Fruit fly (Drosophila melanogaster) whole organism, embryonic: Measurements from ENCODE around the gene CG6168.

ENCODE experiments used
- Abd-B ChIP-seq: fragments of 200-800 bp; sonication (Bioruptor generic); optimal IDR thresholded peaks from 2 replicates; lab custom pipeline; 2018; ENCODE audit warnings: missing biosample characterization, mild to moderate bottlenecking, missing genetic modification characterization, moderate library complexity
- Asciz ChIP-seq: fragments of 200-800 bp; sonication (Bioruptor generic); optimal IDR thresholded peaks from 2 replicates; lab custom pipeline; 2017; ENCODE audit warnings: missing biosample characterization, mild to moderate bottlenecking, missing genetic modification characterization, missing genetic modification reagents
- B-H1 ChIP-seq: fragments of 200-800 bp; sonication (Bioruptor generic); IDR thresholded peaks from 3 replicates; pipeline ENCODE4 v1.3.6; 2022; ENCODE audit warnings: missing biosample characterization, missing genetic modification characterization
- CG10321 ChIP-seq: fragments of 200-800 bp; sonication (Bioruptor generic); IDR thresholded peaks from 2 replicates; pipeline ENCODE4 v1.3.6; 2022; ENCODE audit warnings: missing biosample characterization, missing genetic modification characterization
- CG11085 ChIP-seq: fragments of 200-800 bp; sonication (Bioruptor generic); IDR thresholded peaks from 2 replicates; pipeline ENCODE4 v1.3.6; 2022; ENCODE audit warnings: missing biosample characterization, missing genetic modification characterization
- CG11560 ChIP-seq: fragments of 200-800 bp; sonication (Bioruptor generic); IDR thresholded peaks from 3 replicates; pipeline ENCODE4 v1.3.6; 2022; ENCODE audit warnings: missing biosample characterization, missing genetic modification characterization
- CG1233 ChIP-seq: fragments of 200-800 bp; sonication (Bioruptor generic); optimal IDR thresholded peaks from 4 replicates; lab custom pipeline; 2018; ENCODE audit warnings: missing biosample characterization, mild to moderate bottlenecking, missing genetic modification characterization
- CG12659 ChIP-seq: fragments of 200-800 bp; sonication (Bioruptor generic); optimal IDR thresholded peaks from 3 replicates; lab custom pipeline; 2017; ENCODE audit warnings: mild to moderate bottlenecking, missing biosample characterization, missing genetic modification reagents, missing genetic modification characterization
- CG13775 ChIP-seq: fragments of 200-800 bp; sonication (Bioruptor generic); optimal IDR thresholded peaks from 3 replicates; lab custom pipeline; 2017; ENCODE audit warnings: missing biosample characterization, mild to moderate bottlenecking, missing genetic modification characterization
- CG14050 ChIP-seq: fragments of 200-800 bp; sonication (Bioruptor generic); IDR thresholded peaks from 3 replicates; pipeline ENCODE4 v1.3.6; 2022; ENCODE audit warnings: missing biosample characterization, missing genetic modification characterization
- CG14441 ChIP-seq: fragments of 200-800 bp; sonication (Bioruptor generic); IDR thresholded peaks from 2 replicates; pipeline ENCODE4 v1.3.6; 2022; ENCODE audit warnings: missing biosample characterization, missing genetic modification characterization
- CG15011 ChIP-seq: fragments of 200-800 bp; sonication (Bioruptor generic); optimal IDR thresholded peaks from 3 replicates; lab custom pipeline; 2018; ENCODE audit warnings: missing biosample characterization, mild to moderate bottlenecking, missing genetic modification characterization
- CG16815 ChIP-seq: fragments of 200-800 bp; sonication (Bioruptor generic); optimal IDR thresholded peaks from 3 replicates; lab custom pipeline; 2017; ENCODE audit warnings: missing biosample characterization, mild to moderate bottlenecking, missing genetic modification characterization
- CG17359 ChIP-seq: fragments of 200-800 bp; sonication (Bioruptor generic); optimal IDR thresholded peaks from 3 replicates; lab custom pipeline; 2018; ENCODE audit warnings: missing biosample characterization, mild to moderate bottlenecking, missing genetic modification characterization, moderate library complexity
- CG1832 ChIP-seq: fragments of 200-800 bp; sonication (Bioruptor generic); optimal IDR thresholded peaks from 2 replicates; lab custom pipeline; 2017; ENCODE audit warnings: missing biosample characterization, mild to moderate bottlenecking, missing genetic modification characterization, inconsistent platforms
- CG3995 ChIP-seq: fragments of 200-800 bp; sonication (Bioruptor generic); optimal IDR thresholded peaks from 3 replicates; lab custom pipeline; 2016; ENCODE audit warnings: missing biosample characterization, missing genetic modification characterization
- CG4854 ChIP-seq: fragments of 200-800 bp; sonication (Bioruptor generic); optimal IDR thresholded peaks from 2 replicates; lab custom pipeline; 2016; ENCODE audit warnings: missing biosample characterization, missing genetic modification characterization, inconsistent platforms
- CG8281 ChIP-seq: fragments of 200-800 bp; sonication (Bioruptor generic); optimal IDR thresholded peaks from 2 replicates; lab custom pipeline; 2018; ENCODE audit warnings: missing biosample characterization, mild to moderate bottlenecking, missing genetic modification characterization, moderate library complexity
- CG8290 ChIP-seq, 3 experiments: fragments of 200-800 bp; sonication (Bioruptor generic); optimal IDR thresholded peaks; 2 replicates each; lab custom pipeline; 2016 to 2019; ENCODE audit warnings: missing biosample characterization in 3 of 3, missing genetic modification characterization in 3 of 3, mild to moderate bottlenecking in 2 of 3, moderate library complexity in 1 of 3
- CG9932 ChIP-seq: fragments of 200-800 bp; sonication (Bioruptor generic); IDR thresholded peaks from 2 replicates; pipeline ENCODE4 v1.3.6; 2022; ENCODE audit warnings: missing biosample characterization, missing genetic modification characterization
- CTCF ChIP-seq: fragments of 200-800 bp; sonication (Bioruptor generic); optimal IDR thresholded peaks from 2 replicates; lab custom pipeline; 2017; ENCODE audit warnings: missing biosample characterization, mild to moderate bottlenecking, missing genetic modification characterization, moderate library complexity
- Drgx ChIP-seq: fragments of 200-800 bp; sonication (Bioruptor generic); IDR thresholded peaks from 2 replicates; pipeline ENCODE4 v1.3.6; 2022; ENCODE audit warnings: missing biosample characterization, missing genetic modification characterization
- HmgD ChIP-seq: fragments of 200-800 bp; sonication (Bioruptor generic); optimal IDR thresholded peaks from 3 replicates; lab custom pipeline; 2016; ENCODE audit warnings: missing biosample characterization, missing genetic modification characterization
- Lim3 ChIP-seq: fragments of 200-800 bp; sonication (Bioruptor generic); IDR thresholded peaks from 2 replicates; pipeline ENCODE4 v1.3.6; 2022; ENCODE audit warnings: missing biosample characterization, missing genetic modification characterization
- Mrtf ChIP-seq: fragments of 200-800 bp; sonication (Bioruptor generic); IDR thresholded peaks from 3 replicates; pipeline ENCODE4 v1.3.6; 2022; ENCODE audit warnings: missing biosample characterization, missing genetic modification characterization
- NC2α ChIP-seq: fragments of 200-800 bp; sonication (Bioruptor generic); optimal IDR thresholded peaks from 2 replicates; lab custom pipeline; 2016; ENCODE audit warnings: missing biosample characterization, missing genetic modification characterization
- Nf-YA ChIP-seq: fragments of 200-800 bp; sonication (Bioruptor generic); IDR thresholded peaks from 2 replicates; pipeline ENCODE4 v1.3.6; 2022; ENCODE audit warnings: missing biosample characterization, missing genetic modification characterization
- Optix ChIP-seq: fragments of 200-800 bp; sonication (Bioruptor generic); IDR thresholded peaks from 3 replicates; pipeline ENCODE4 v1.3.6; 2022; ENCODE audit warnings: missing biosample characterization, missing genetic modification characterization
- ac ChIP-seq: fragments of 200-800 bp; sonication (Bioruptor generic); optimal IDR thresholded peaks from 3 replicates; lab custom pipeline; 2017; ENCODE audit warnings: missing biosample characterization, mild to moderate bottlenecking, missing genetic modification characterization
- br ChIP-seq: fragments of >200 bp; optimal IDR thresholded peaks from 2 replicates; lab custom pipeline; 2017
- btn ChIP-seq: fragments of 200-800 bp; sonication (Bioruptor generic); optimal IDR thresholded peaks from 2 replicates; lab custom pipeline; 2016; ENCODE audit warnings: missing biosample characterization, missing genetic modification characterization
- caup ChIP-seq: fragments of 200-800 bp; sonication (Bioruptor generic); optimal IDR thresholded peaks from 3 replicates; lab custom pipeline; 2017; ENCODE audit warnings: missing biosample characterization, mild to moderate bottlenecking, missing genetic modification characterization, moderate library complexity; ENCODE audit not compliant: severe bottlenecking
- chn ChIP-seq: fragments of 200-800 bp; sonication (Bioruptor generic); optimal IDR thresholded peaks from 2 replicates; lab custom pipeline; 2016; ENCODE audit warnings: missing biosample characterization, missing genetic modification characterization
- dan ChIP-seq: fragments of 200-800 bp; sonication (Bioruptor generic); IDR thresholded peaks from 2 replicates; pipeline ENCODE4 v1.3.6; 2022; ENCODE audit warnings: missing biosample characterization, missing genetic modification characterization
- exex ChIP-seq: fragments of 200-800 bp; sonication (Bioruptor generic); optimal IDR thresholded peaks from 4 replicates; lab custom pipeline; 2018; ENCODE audit warnings: missing biosample characterization, mild to moderate bottlenecking, missing genetic modification characterization, moderate library complexity
- ham ChIP-seq: fragments of 200-800 bp; sonication (Bioruptor generic); IDR thresholded peaks from 2 replicates; pipeline ENCODE4 v1.3.6; 2022; ENCODE audit warnings: missing biosample characterization, missing genetic modification characterization
- lab ChIP-seq: fragments of 200-800 bp; sonication (Bioruptor generic); optimal IDR thresholded peaks from 3 replicates; lab custom pipeline; 2017; ENCODE audit warnings: missing biosample characterization, missing genetic modification characterization, mild to moderate bottlenecking, moderate library complexity, missing genetic modification reagents
- lilli ChIP-seq: fragments of 200-800 bp; sonication (Bioruptor generic); optimal IDR thresholded peaks from 3 replicates; lab custom pipeline; 2016; ENCODE audit warnings: missing biosample characterization, missing genetic modification characterization
- lmd ChIP-seq: fragments of 200-800 bp; sonication (Bioruptor generic); IDR thresholded peaks from 2 replicates; pipeline ENCODE4 v1.3.6; 2022; ENCODE audit warnings: missing biosample characterization, missing genetic modification characterization
- mam ChIP-seq: fragments of 200-800 bp; sonication (Bioruptor generic); optimal IDR thresholded peaks from 3 replicates; lab custom pipeline; 2016; ENCODE audit warnings: missing biosample characterization, missing genetic modification characterization
- nerfin-2 ChIP-seq: fragments of 200-800 bp; sonication (Bioruptor generic); IDR thresholded peaks from 2 replicates; pipeline ENCODE4 v1.3.6; 2022; ENCODE audit warnings: missing biosample characterization, missing genetic modification characterization; ENCODE audit not compliant: partially characterized antibody
- otp ChIP-seq: fragments of 200-800 bp; sonication (Bioruptor generic); IDR thresholded peaks from 3 replicates; pipeline ENCODE4, ENCODE4 v1.3.6; 2022; ENCODE audit warnings: missing biosample characterization, missing genetic modification characterization
- phol ChIP-seq: fragments of 200-800 bp; sonication (Bioruptor generic); optimal IDR thresholded peaks from 3 replicates; lab custom pipeline; 2018; ENCODE audit warnings: missing biosample characterization, mild to moderate bottlenecking, missing genetic modification characterization, moderate library complexity
- prd ChIP-seq, 3 experiments: fragments of >200 bp in 2 of 3; fragments of 200-800 bp in 1 of 3; sonication (Bioruptor generic) in 1 of 3; optimal IDR thresholded peaks in 2 of 3; IDR thresholded peaks in 1 of 3; 2 replicates in 2 of 3; 3 replicates in 1 of 3; pipeline versions ENCODE4 v1.3.6 to Lab custom; 2017 to 2022; ENCODE audit warnings: missing biosample characterization in 1 of 3, missing genetic modification characterization in 1 of 3
- row ChIP-seq: fragments of 200-800 bp; sonication (Bioruptor generic); IDR thresholded peaks from 3 replicates; pipeline ENCODE4 v1.3.6; 2022; ENCODE audit warnings: missing biosample characterization, missing genetic modification characterization
- schlank ChIP-seq: fragments of 200-800 bp; sonication (Bioruptor generic); optimal IDR thresholded peaks from 2 replicates; lab custom pipeline; 2018; ENCODE audit warnings: missing biosample characterization, mild to moderate bottlenecking, missing genetic modification characterization
- scrt ChIP-seq: fragments of 200-800 bp; sonication (Bioruptor generic); optimal IDR thresholded peaks from 2 replicates; lab custom pipeline; 2018; ENCODE audit warnings: missing biosample characterization, mild to moderate bottlenecking, missing genetic modification characterization, moderate library complexity
- sisA ChIP-seq: fragments of 200-800 bp; sonication (Bioruptor generic); IDR thresholded peaks from 2 replicates; pipeline ENCODE4 v1.3.6; 2022; ENCODE audit warnings: missing biosample characterization, missing genetic modification characterization
- zf30C ChIP-seq: fragments of 200-800 bp; sonication (Bioruptor generic); optimal IDR thresholded peaks from 3 replicates; lab custom pipeline; 2018; ENCODE audit warnings: missing biosample characterization, mild to moderate bottlenecking, missing genetic modification characterization

Gene CG6168

DNA sequence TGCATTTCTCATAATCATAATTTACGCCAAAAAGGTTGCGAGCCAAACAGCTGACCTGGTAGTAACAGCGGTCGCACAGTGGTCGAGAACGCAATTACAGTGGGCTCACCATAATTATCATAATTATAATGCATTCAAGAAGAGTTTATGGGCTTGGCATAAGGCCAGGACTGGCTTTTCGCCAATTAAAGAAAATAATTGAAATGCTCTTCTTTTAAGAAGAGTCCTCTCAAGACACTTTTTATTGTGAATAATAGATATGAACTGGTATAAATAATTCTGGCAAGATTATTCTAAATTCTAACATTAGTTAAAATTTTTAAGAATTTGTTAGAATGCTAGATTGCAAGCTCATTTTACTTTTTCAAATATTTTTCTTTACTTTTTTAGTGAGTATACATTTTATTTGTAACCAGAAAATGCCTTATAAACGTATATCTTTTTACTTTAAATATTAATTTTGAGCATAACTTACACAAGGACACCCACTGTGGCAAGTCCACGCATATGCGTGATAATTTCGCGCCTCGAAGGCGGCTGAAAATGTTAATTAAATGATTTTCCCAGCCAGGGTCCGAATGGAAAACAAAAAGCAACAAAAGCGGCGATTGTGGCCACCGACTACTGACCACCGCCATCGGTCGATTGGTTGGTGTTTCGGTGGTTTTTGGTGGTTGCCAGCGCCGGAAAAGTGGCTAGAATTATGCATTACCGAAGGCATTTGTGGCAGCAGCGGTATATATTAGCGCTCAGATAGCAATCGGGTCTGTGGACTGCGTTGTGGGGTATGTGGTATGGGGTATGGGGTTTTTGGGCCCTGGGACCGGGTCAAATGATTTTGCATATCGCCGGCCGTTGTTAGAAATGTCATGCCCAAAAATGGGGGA lies 15.1 kb downstream of the CG6168 start (continued):
- TF ChIP-seq CG16815 (GFP tag; lab: Kevin White, UChicago) (peak; percentile 25), B-H1 (no peak), CG11560 (tag; lab: Robert Waterston, UW) (no peak), Asciz (GFP tag; lab: Kevin White, UChicago) (no peak), br (lab: Kevin White, UChicago) (no peak), CG12659 (GFP tag; lab: Kevin White, UChicago) (peak; percentile 36), NC2α (no peak), prd (optimal IDR thresholded peaks at IDR 0.05; lab: Kevin White, UChicago) (no peak), prd (GFP tag; IDR thresholded peaks at IDR 0.05; lab: Robert Waterston, UW) (peak; percentile 28; the same call in 1 of the 3 replicates), Optix (GFP tag; lab: Robert Waterston, UW) (peak; percentile 23; the same call in 1 of the 3 replicates), phol (tag; lab: Kevin White, UChicago) (peak; percentile 40), sisA (GFP tag; lab: Robert Waterston, UW) (peak; percentile 27; the same call in 1 of the 2 replicates), CG14441 (GFP tag; lab: Robert Waterston, UW) (peak; percentile 28; the same call in 1 of the 2 replicates), CG14050 (GFP tag; lab: Robert Waterston, UW) (no peak), lilli (peak; percentile 18), Lim3 (GFP tag; lab: Robert Waterston, UW) (no peak), CG11085 (GFP tag; lab: Robert Waterston, UW) (no peak), nerfin-2 (GFP tag; lab: Robert Waterston, UW) (no peak), schlank (tag; lab: Kevin White, UChicago) (no peak), row (GFP tag; lab: Robert Waterston, UW) (peak; percentile 54), CG17359 (tag; lab: Kevin White, UChicago) (no peak), Abd-B (GFP tag; lab: Kevin White, UChicago) (no peak), HmgD (GFP tag; lab: Kevin White, UChicago) (no peak), caup (GFP tag; lab: Kevin White, UChicago) (no peak), dan (GFP tag; lab: Robert Waterston, UW) (no peak), chn (peak; percentile 2), CTCF (GFP tag; lab: Kevin White, UChicago) (no peak), lmd (GFP tag; lab: Robert Waterston, UW) (peak; percentile 45; the same call in 1 of the 2 replicates), CG8281 (tag; lab: Kevin White, UChicago) (no peak), ac (GFP tag; lab: Kevin White, UChicago) (no peak), CG4854 (GFP tag; lab: Kevin White, UChicago) (no peak), btn (GFP tag; lab: Kevin White, UChicago) (no peak), CG10321 (GFP tag; lab: Robert Waterston, UW) (no peak), mam (no peak), scrt (GFP tag; lab: Kevin White, UChicago) (no peak), zf30C (GFP tag; lab: Kevin White, UChicago) (no peak), CG15011 (GFP tag; lab: Kevin White, UChicago) (no peak), CG8290 (GFP tag; optimal IDR thresholded peaks at IDR 0.05; lab: Kevin White, UChicago) (no peak), CG8290 (tag; optimal IDR thresholded peaks at IDR 0.05; lab: Kevin White, UChicago) (peak in 1 of 2 experiments; percentile 54), CG9932 (GFP tag; lab: Robert Waterston, UW) (no peak), Mrtf (GFP tag; lab: Robert Waterston, UW) (peak; percentile 49; the same call in 1 of the 3 replicates), Nf-YA (GFP tag; lab: Robert Waterston, UW) (no peak), Drgx (GFP tag; lab: Robert Waterston, UW) (no peak), exex (no peak), lab (GFP tag; lab: Kevin White, UChicago) (no peak), otp (no peak), CG1233 (GFP tag; lab: Kevin White, UChicago) (peak; percentile 18), ham (GFP tag; lab: Robert Waterston, UW) (no peak), CG3995 (no peak), CG1832 (GFP tag; lab: Kevin White, UChicago) (no peak), CG13775 (GFP tag; lab: Kevin White, UChicago) (peak; percentile 40)
